Worm (Caenorhabditis elegans): ENCODE results near the gene set-21.

DNA sequence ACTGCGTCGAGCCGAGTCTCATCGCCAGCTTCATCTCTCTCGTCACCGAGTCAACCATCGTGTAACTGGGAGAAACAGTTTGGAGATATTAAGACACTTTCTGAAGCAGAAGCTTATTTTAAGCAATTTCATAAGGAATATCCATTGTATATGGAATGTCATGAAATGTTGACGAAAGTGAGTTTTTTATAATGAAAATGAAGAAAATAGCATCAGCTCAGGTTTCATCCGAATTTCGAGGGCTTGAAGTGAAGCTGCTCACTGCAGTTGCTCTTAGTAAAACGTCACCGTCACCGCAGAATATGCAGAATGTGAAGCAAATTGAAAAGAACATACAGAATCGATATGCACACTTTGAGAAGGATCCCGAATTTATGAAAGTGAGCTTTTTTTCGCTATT is 22.5 kb downstream of the set-21 start:
- TF ChIP-seq ztf-11 (tag; optimal IDR thresholded peaks at IDR 0.05): no peak
- TF ChIP-seq dve-1 (tag; optimal IDR thresholded peaks at IDR 0.05; ENCODE audit: insufficient read depth): no peak
- TF ChIP-seq fkh-10 (GFP tag; optimal IDR thresholded peaks at IDR 0.05): no peak
- TF ChIP-seq nhr-77 (tag; optimal IDR thresholded peaks at IDR 0.05): no peak
- no peak for TF ChIP-seq daf-12 (tag; optimal IDR thresholded peaks at IDR 0.05)
- TF ChIP-seq pha-4 (GFP tag; IDR thresholded peaks at IDR 0.05): no peak
- no peak for TF ChIP-seq pha-4 (tag; optimal IDR thresholded peaks at IDR 0.05)
- no peak for TF ChIP-seq ceh-62 (tag; optimal IDR thresholded peaks at IDR 0.05)
- TF ChIP-seq lsy-2 (tag; optimal IDR thresholded peaks at IDR 0.05): no peak
- TF ChIP-seq ama-1 (optimal IDR thresholded peaks at IDR 0.05): no peak
- TF ChIP-seq lin-15B (tag; optimal IDR thresholded peaks at IDR 0.05): no peak
- no peak for TF ChIP-seq unc-39 (tag; optimal IDR thresholded peaks at IDR 0.05)
